Fruit fly (Drosophila melanogaster): ENCODE measurements around the gene CG7275.

dm6 chr3L:15543467-15543866, 44.7 kb downstream of the CG7275 start:
- no peak for TF ChIP-seq CTCF (optimal IDR thresholded peaks at IDR 0.05)
- TF ChIP-seq CG8478 (optimal IDR thresholded peaks at IDR 0.05): no peak
